Worm (Caenorhabditis elegans) whole organism, L4 larva: ENCODE data around the gene acr-5.

ENCODE experiments used
- F37D6.2 ChIP-seq: sonication (generic microtip); optimal IDR thresholded peaks from 2 replicates; lab custom pipeline; 2016; ENCODE audit warnings: mild to moderate bottlenecking, missing genetic modification characterization, missing compliant biosample characterization
- Y48G9A.11 ChIP-seq: fragments of 200-800 bp; sonication (Bioruptor generic); IDR thresholded peaks from 2 replicates; pipeline ENCODE4 v1.3.6; 2022; ENCODE audit warnings: missing genetic modification reagents, missing genetic modification characterization, missing compliant biosample characterization
- Y75B8A.6 ChIP-seq: fragments of 200-800 bp; sonication (Bioruptor generic); IDR thresholded peaks from 2 replicates; pipeline ENCODE4 v1.3.6; 2022; ENCODE audit warnings: missing genetic modification reagents, missing genetic modification characterization, missing compliant biosample characterization
- aha-1 ChIP-seq: fragments of 150-350 bp; peaks from one replicate; lab custom pipeline; 2014; ENCODE audit warnings: missing biosample characterization, missing genetic modification characterization
- ama-1 ChIP-seq: fragments of 150-350 bp; optimal IDR thresholded peaks from 2 replicates; lab custom pipeline; 2014; ENCODE audit warnings: inconsistent platforms, mixed read lengths
- ceh-20 ChIP-seq: fragments of 200-800 bp; sonication (Bioruptor generic); IDR thresholded peaks from 2 replicates; pipeline ENCODE4 v1.3.6; 2022; ENCODE audit warnings: missing genetic modification reagents, missing genetic modification characterization, missing compliant biosample characterization
- ceh-32 ChIP-seq: sonication (generic microtip); optimal IDR thresholded peaks from 2 replicates; lab custom pipeline; 2016; ENCODE audit warnings: mild to moderate bottlenecking, missing genetic modification characterization, missing compliant biosample characterization; ENCODE audit not compliant: poor library complexity
- ceh-82 ChIP-seq: sonication (generic microtip); optimal IDR thresholded peaks from 2 replicates; lab custom pipeline; 2017; ENCODE audit warnings: missing biosample characterization, missing genetic modification characterization
- daf-19 ChIP-seq: fragments of 200-800 bp; sonication (Bioruptor generic); conservative IDR thresholded peaks from 2 replicates; pipeline ENCODE4 v1.3.6; 2022; ENCODE audit warnings: missing genetic modification characterization, missing compliant biosample characterization
- dmd-8 ChIP-seq: fragments of 200-800 bp; sonication (Bioruptor generic); IDR thresholded peaks from 2 replicates; pipeline ENCODE4 v1.3.6; 2022; ENCODE audit warnings: missing genetic modification characterization, missing compliant biosample characterization
- hlh-30 ChIP-seq: sonication (generic microtip); optimal IDR thresholded peaks from 2 replicates; lab custom pipeline; 2017; ENCODE audit warnings: antibody characterized with exemption, mild to moderate bottlenecking, missing genetic modification characterization, missing compliant biosample characterization; ENCODE audit not compliant: insufficient read depth
- lin-38 ChIP-seq: fragments of 200-800 bp; sonication (Bioruptor generic); IDR thresholded peaks from 2 replicates; pipeline ENCODE4 v1.3.6; 2022; ENCODE audit warnings: missing genetic modification reagents, missing genetic modification characterization, missing compliant biosample characterization
- madf-5 ChIP-seq, 2 experiments: fragments of 200-800 bp; sonication (Bioruptor generic); IDR thresholded peaks; 2 replicates each; pipeline ENCODE4 v1.3.6; 2022; ENCODE audit warnings: missing compliant biosample characterization in 2 of 2, missing genetic modification characterization in 2 of 2
- mdl-1 ChIP-seq, 2 experiments: fragments of 150-350 bp in 1 of 2; sonication (generic microtip) in 1 of 2; optimal IDR thresholded peaks; 2 replicates each; lab custom pipeline; 2014 to 2017; ENCODE audit warnings: missing biosample characterization in 2 of 2, missing genetic modification characterization in 2 of 2
- mep-1 ChIP-seq: fragments of 150-350 bp; sonication (generic microtip); optimal IDR thresholded peaks from 3 replicates; lab custom pipeline; 2014; ENCODE audit warnings: missing biosample characterization, missing genetic modification characterization
- mes-2 ChIP-seq: sonication (generic microtip); optimal IDR thresholded peaks from 2 replicates; lab custom pipeline; 2016; ENCODE audit warnings: missing genotype, mild to moderate bottlenecking, missing genetic modification characterization, missing compliant biosample characterization; ENCODE audit not compliant: poor library complexity, severe bottlenecking
- nhr-28 ChIP-seq: fragments of 150-350 bp; optimal IDR thresholded peaks from 2 replicates; lab custom pipeline; 2014; ENCODE audit warnings: missing biosample characterization, missing genetic modification characterization
- nhr-41 ChIP-seq: fragments of 200-800 bp; sonication (Bioruptor generic); IDR thresholded peaks from 2 replicates; pipeline ENCODE4 v1.3.6; 2022; ENCODE audit warnings: missing genetic modification reagents, missing genetic modification characterization, missing compliant biosample characterization
- nhr-42 ChIP-seq: fragments of 200-800 bp; sonication (Bioruptor generic); IDR thresholded peaks from 2 replicates; pipeline ENCODE4 v1.3.6; 2022; ENCODE audit warnings: missing genetic modification characterization, missing compliant biosample characterization
- nhr-48 ChIP-seq: sonication (generic microtip); optimal IDR thresholded peaks from 2 replicates; lab custom pipeline; 2016; ENCODE audit warnings: mild to moderate bottlenecking, missing genetic modification characterization, missing compliant biosample characterization
- pha-4 ChIP-seq, 2 experiments: fragments of 150-350 bp in 1 of 2; fragments of 200-800 bp in 1 of 2; sonication (Bioruptor generic) in 1 of 2; IDR thresholded peaks in 1 of 2; optimal IDR thresholded peaks in 1 of 2; 2 replicates each; pipeline versions ENCODE4 v1.3.6 to Lab custom; 2014 to 2022; ENCODE audit warnings: missing genetic modification characterization in 2 of 2, missing genetic modification reagents in 2 of 2, missing biosample characterization in 1 of 2, missing compliant biosample characterization in 1 of 2
- rbr-2 ChIP-seq: sonication (generic microtip); optimal IDR thresholded peaks from 2 replicates; lab custom pipeline; 2016; ENCODE audit warnings: missing genotype, missing genetic modification characterization, missing compliant biosample characterization
- spr-1 ChIP-seq: sonication (generic microtip); optimal IDR thresholded peaks from 2 replicates; lab custom pipeline; 2016; ENCODE audit warnings: mild to moderate bottlenecking, missing genetic modification characterization, missing compliant biosample characterization
- spr-3 ChIP-seq: fragments of 200-800 bp; sonication (Bioruptor generic); optimal IDR thresholded peaks from 2 replicates; lab custom pipeline; 2018; ENCODE audit warnings: mild to moderate bottlenecking, missing genetic modification characterization, missing compliant biosample characterization
- tra-1 ChIP-seq: fragments of 200-800 bp; sonication (Bioruptor generic); IDR thresholded peaks from 2 replicates; pipeline ENCODE4 v1.3.6; 2022; ENCODE audit warnings: missing genetic modification reagents, missing genetic modification characterization, missing compliant biosample characterization
- unc-130 ChIP-seq: sonication (generic microtip); optimal IDR thresholded peaks from 2 replicates; lab custom pipeline; 2016; ENCODE audit warnings: missing genetic modification reagents, missing genetic modification characterization, missing compliant biosample characterization
- unc-62 ChIP-seq, 3 experiments: fragments of 150-350 bp in 1 of 3; sonication (generic microtip); optimal IDR thresholded peaks in 2 of 3; peaks in 1 of 3; 1 replicate in 1 of 3; 2 replicates in 2 of 3; lab custom pipeline; 2014 to 2017; ENCODE audit warnings: missing biosample characterization in 3 of 3, missing genetic modification characterization in 3 of 3, missing genetic modification reagents in 3 of 3, missing genotype in 1 of 3
- vab-7 ChIP-seq: fragments of 200-800 bp; sonication (Bioruptor generic); IDR thresholded peaks from 2 replicates; pipeline ENCODE4 v1.3.6; 2022; ENCODE audit warnings: missing genetic modification reagents, missing genetic modification characterization, missing compliant biosample characterization
- zfp-2 ChIP-seq: sonication (generic microtip); optimal IDR thresholded peaks from 2 replicates; lab custom pipeline; 2016; ENCODE audit warnings: mild to moderate bottlenecking, missing genetic modification characterization, missing compliant biosample characterization
- zfp-3 ChIP-seq: fragments of 200-800 bp; sonication (Bioruptor generic); conservative IDR thresholded peaks from 2 replicates; pipeline ENCODE4 v1.3.6; 2022; ENCODE audit warnings: missing genetic modification reagents, missing genetic modification characterization, missing compliant biosample characterization

The acr-5 gene

DNA sequence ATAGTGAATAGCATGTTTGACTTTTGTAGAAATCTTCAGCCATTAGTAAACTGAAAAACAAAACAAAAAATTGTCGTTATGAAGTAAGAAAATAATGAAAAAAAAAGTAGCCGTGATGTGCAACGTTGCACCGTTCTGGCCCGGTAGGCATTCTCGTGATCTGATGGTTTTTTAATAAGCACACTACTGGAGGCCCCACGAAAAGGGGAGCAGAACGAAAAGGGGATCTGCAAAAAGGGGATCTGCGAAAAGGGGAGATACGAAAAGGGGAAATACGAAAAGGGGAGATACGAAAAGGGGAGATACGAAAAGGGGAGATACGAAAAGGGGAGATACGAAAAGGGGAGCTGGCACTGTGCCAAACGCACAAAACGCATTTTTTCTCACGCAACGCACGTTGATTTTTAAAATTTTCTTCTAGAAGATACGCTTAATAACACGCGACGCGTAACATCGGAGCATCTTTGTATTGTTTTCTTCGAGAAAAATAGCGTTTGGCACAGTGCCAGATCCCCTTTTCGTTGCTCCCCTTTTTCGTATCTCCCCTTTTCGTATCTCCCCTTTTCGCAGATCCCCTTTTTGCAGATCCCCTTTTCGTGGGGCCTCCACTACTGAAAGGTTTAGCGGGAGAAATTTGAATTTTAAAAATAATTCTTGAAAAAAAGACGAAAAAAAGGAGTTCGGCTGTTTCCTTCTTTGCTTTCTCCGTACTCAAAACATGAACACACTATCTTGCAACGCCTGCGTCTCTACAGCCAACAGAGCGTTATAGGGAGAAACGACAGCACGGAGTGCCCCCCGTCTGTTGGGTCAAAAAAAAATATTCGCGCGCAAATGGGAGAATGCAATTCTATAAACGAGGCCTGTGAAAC lies 36.9 kb upstream of the acr-5 start, which contains the start of gene C09E7.7 (continued):
- peak; percentile 10 for TF ChIP-seq zfp-2 (tag; lab: Kevin White, UChicago)
- peak; percentile 85 for TF ChIP-seq nhr-42 (GFP tag; lab: Robert Waterston, UW)
- TF ChIP-seq madf-5 (GFP tag; IDR thresholded peaks at IDR 0.05; lab: Robert Waterston, UW): 0 out of 4 replicates have a peak, but pooled peaks have one; percentile 6 to 10
- TF ChIP-seq vab-7 (GFP tag; lab: Robert Waterston, UW): peak; percentile 68
- TF ChIP-seq nhr-28 (tag; lab: Kevin White, UChicago): peak; percentile 2
- TF ChIP-seq tra-1 (GFP tag; lab: Robert Waterston, UW): peak; percentile 55; the same call in 1 of the 2 replicates
- peak; percentile 58 for TF ChIP-seq F37D6.2 (tag; lab: Kevin White, UChicago)
- TF ChIP-seq rbr-2 (tag; lab: Kevin White, UChicago): peak; percentile 61
- TF ChIP-seq zfp-3 (GFP tag; lab: Robert Waterston, UW): peak; percentile 42; the same call in 1 of the 2 replicates
- 0 out of 2 replicates have a peak, but pooled peaks have one; percentile 14 for TF ChIP-seq Y75B8A.6 (GFP tag; lab: Robert Waterston, UW)
- peak; percentile 55; the same call in 1 of the 2 replicates for TF ChIP-seq pha-4 (GFP tag; IDR thresholded peaks at IDR 0.05; lab: Robert Waterston, UW)
- peak; percentile 22 for TF ChIP-seq pha-4 (tag; optimal IDR thresholded peaks at IDR 0.05; lab: Kevin White, UChicago)
- peak; percentile 65; the same call in 1 of the 2 replicates for TF ChIP-seq ceh-20
- 0 out of 2 replicates have a peak, but pooled peaks have one; percentile 28 for TF ChIP-seq daf-19 (GFP tag; lab: Robert Waterston, UW)
- peak; percentile 84 for TF ChIP-seq mes-2 (tag; lab: Kevin White, UChicago)
- TF ChIP-seq unc-130: peak; percentile 49
- TF ChIP-seq mep-1 (tag; lab: Kevin White, UChicago): peak; percentile 77

DNA sequence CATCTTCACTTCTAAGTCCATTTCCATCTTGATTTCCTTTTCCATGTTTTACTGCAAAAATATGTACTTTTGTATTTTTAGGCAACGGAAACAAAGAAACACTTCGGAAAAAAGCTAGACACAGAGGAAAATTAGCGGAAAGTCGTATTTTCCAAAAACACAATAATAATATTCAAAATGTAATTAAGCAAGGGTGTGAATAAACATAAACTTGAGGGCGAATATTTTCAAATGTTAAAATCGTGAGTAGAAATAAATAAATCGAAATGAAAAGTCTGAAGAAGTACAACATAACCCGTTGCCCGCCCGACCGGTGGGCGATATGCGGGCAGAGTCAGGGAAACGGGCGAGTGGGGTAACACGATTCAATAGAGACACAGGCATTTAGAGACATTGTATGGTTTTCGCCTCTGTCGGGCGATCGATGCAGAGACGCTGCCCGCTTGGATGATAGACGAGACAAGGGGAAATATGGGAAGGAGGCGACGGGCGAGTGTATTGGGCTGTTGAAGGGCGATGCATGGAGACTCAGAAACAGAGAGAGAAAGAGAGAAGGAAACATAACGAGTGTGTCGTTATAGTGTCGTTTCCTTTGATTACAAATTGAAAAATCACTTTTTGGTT lies 22.5 kb upstream of the acr-5 start, which contains the start of gene C09E7.4:
Gene C09E7.4, minus strand, starts transcription at position 51 of the 624 bp plus-strand sequence.
- TF ChIP-seq hlh-30: no peak
- TF ChIP-seq lin-38 (GFP tag; lab: Robert Waterston, UW): no peak
- peak in 1 of 2 experiments; percentile 77 for TF ChIP-seq unc-62 (GFP tag; optimal IDR thresholded peaks at IDR 0.05 in 1 of 2; lab: Kevin White, UChicago)
- TF ChIP-seq unc-62 (tag; optimal IDR thresholded peaks at IDR 0.05; lab: Kevin White, UChicago): no peak
- TF ChIP-seq rbr-2 (tag; lab: Kevin White, UChicago): peak; percentile 7
- peak; percentile 96 for TF ChIP-seq aha-1 (tag; lab: Kevin White, UChicago)
- TF ChIP-seq spr-1 (tag; lab: Kevin White, UChicago): no peak

DNA sequence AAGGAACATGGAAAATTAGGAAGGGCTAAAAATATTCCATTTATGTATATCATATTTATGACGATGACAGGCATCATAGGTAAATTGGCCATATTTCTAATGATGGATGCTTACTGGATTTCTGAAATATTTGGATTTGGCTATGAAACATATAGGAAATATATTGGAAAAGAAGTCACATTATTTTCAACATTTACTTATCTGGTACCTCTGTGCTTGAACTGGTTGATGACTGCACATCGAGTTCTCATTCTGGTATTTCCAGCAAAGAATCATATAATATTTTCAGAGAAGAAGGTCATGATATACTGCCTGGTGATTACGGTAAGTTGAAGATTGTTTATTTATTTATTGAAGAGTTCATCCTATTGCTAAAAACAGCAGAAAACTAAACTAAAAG lies 18.1 kb upstream of the acr-5 start, which contains the start of gene srxa-5:
Gene srxa-5, plus strand, starts transcription at position 301 of the 400 bp plus-strand sequence.
- TF ChIP-seq mdl-1 (tag; optimal IDR thresholded peaks at IDR 0.05; lab: Kevin White, UChicago) (no peak), F37D6.2 (tag; lab: Kevin White, UChicago) (no peak), ama-1 (no peak), tra-1 (GFP tag; lab: Robert Waterston, UW) (no peak), dmd-8 (GFP tag; lab: Robert Waterston, UW) (no peak), ceh-82 (tag; lab: Kevin White, UChicago) (no peak), Y48G9A.11 (GFP tag; lab: Robert Waterston, UW) (no peak), zfp-2 (tag; lab: Kevin White, UChicago) (no peak), nhr-48 (tag; lab: Kevin White, UChicago) (no peak), unc-62 (GFP tag; optimal IDR thresholded peaks at IDR 0.05 in 1 of 2; lab: Kevin White, UChicago) (no peak), unc-62 (tag; optimal IDR thresholded peaks at IDR 0.05; lab: Kevin White, UChicago) (no peak), nhr-41 (GFP tag; lab: Robert Waterston, UW) (no peak), daf-19 (GFP tag; lab: Robert Waterston, UW) (no peak), ceh-32 (no peak), spr-3 (no peak)
